Worm (Caenorhabditis elegans) whole organism, early embryonic: ENCODE results near the gene tyr-2.
"Not testable (repeated sequence)": the region's sequence is repeated elsewhere in the genome, so short reads cannot be mapped to it uniquely, and the experiment has no call there.

Source experiments
- B0310.2 ChIP-seq: sonication (generic microtip); optimal IDR thresholded peaks from 2 replicates; lab custom pipeline; 2016; ENCODE audit warnings: mild to moderate bottlenecking, missing genetic modification characterization, missing compliant biosample characterization
- F13C5.2 ChIP-seq: sonication (generic microtip); optimal IDR thresholded peaks from 2 replicates; lab custom pipeline; 2017; ENCODE audit warnings: mild to moderate bottlenecking, missing genetic modification characterization, inconsistent platforms, missing compliant biosample characterization
- aly-1 ChIP-seq: sonication (generic microtip); optimal IDR thresholded peaks from 2 replicates; lab custom pipeline; 2016; ENCODE audit warnings: missing genetic modification characterization, missing compliant biosample characterization
- ama-1 ChIP-seq: fragments of 150-350 bp; optimal IDR thresholded peaks from 2 replicates; lab custom pipeline; 2014
- ceh-13 ChIP-seq: fragments of 200-800 bp; sonication (Bioruptor generic); optimal IDR thresholded peaks from 2 replicates; lab custom pipeline; 2018; ENCODE audit warnings: mild to moderate bottlenecking, missing genetic modification characterization, missing compliant biosample characterization
- ceh-36 ChIP-seq: sonication (generic microtip); optimal IDR thresholded peaks from 2 replicates; lab custom pipeline; 2016; ENCODE audit warnings: missing genetic modification characterization, inconsistent platforms, missing compliant biosample characterization
- ets-7 ChIP-seq: sonication (generic microtip); optimal IDR thresholded peaks from 2 replicates; lab custom pipeline; 2016; ENCODE audit warnings: missing genotype, missing genetic modification characterization, missing compliant biosample characterization
- flt-1 ChIP-seq: fragments of 200-800 bp; sonication (Bioruptor generic); IDR thresholded peaks from 2 replicates; pipeline ENCODE4 v1.3.6; 2022; ENCODE audit warnings: missing genetic modification characterization, missing compliant biosample characterization
- hmbx-1 ChIP-seq: sonication (generic microtip); optimal IDR thresholded peaks from 2 replicates; lab custom pipeline; 2016; ENCODE audit warnings: mild to moderate bottlenecking, missing genetic modification characterization, missing compliant biosample characterization
- hmg-4 ChIP-seq: fragments of 200-800 bp; sonication (Bioruptor generic); optimal IDR thresholded peaks from 2 replicates; lab custom pipeline; 2018; ENCODE audit warnings: mild to moderate bottlenecking, missing genetic modification characterization, missing compliant biosample characterization
- hnd-1 ChIP-seq: sonication (generic microtip); optimal IDR thresholded peaks from 2 replicates; lab custom pipeline; 2016; ENCODE audit warnings: missing genetic modification characterization, missing compliant biosample characterization
- pes-1 ChIP-seq: fragments of 200-800 bp; sonication (Bioruptor generic); IDR thresholded peaks from 2 replicates; pipeline ENCODE4 v1.3.6; 2022; ENCODE audit warnings: missing genetic modification reagents, missing genetic modification characterization, missing compliant biosample characterization
- scrt-1 ChIP-seq: fragments of 200-800 bp; sonication (Bioruptor generic); IDR thresholded peaks from 2 replicates; pipeline ENCODE4 v1.3.6; 2022; ENCODE audit warnings: missing genetic modification characterization, missing compliant biosample characterization
- sea-1 ChIP-seq: fragments of 200-800 bp; sonication (Bioruptor generic); conservative IDR thresholded peaks from 2 replicates; pipeline ENCODE4 v1.3.6; 2022; ENCODE audit warnings: missing genetic modification characterization, missing compliant biosample characterization
- tbx-11 ChIP-seq: fragments of 200-800 bp; sonication (Bioruptor generic); IDR thresholded peaks from 2 replicates; pipeline ENCODE4 v1.3.6; 2022; ENCODE audit warnings: missing genetic modification characterization, missing compliant biosample characterization
- tbx-37 ChIP-seq: fragments of 200-800 bp; sonication (Bioruptor generic); conservative IDR thresholded peaks from 2 replicates; pipeline ENCODE4 v1.3.6; 2022; ENCODE audit warnings: missing genetic modification reagents, missing genetic modification characterization, missing compliant biosample characterization
- tra-4 ChIP-seq: sonication (generic microtip); optimal IDR thresholded peaks from 2 replicates; lab custom pipeline; 2017; ENCODE audit warnings: missing genetic modification characterization, missing compliant biosample characterization

The tyr-2 gene

DNA sequence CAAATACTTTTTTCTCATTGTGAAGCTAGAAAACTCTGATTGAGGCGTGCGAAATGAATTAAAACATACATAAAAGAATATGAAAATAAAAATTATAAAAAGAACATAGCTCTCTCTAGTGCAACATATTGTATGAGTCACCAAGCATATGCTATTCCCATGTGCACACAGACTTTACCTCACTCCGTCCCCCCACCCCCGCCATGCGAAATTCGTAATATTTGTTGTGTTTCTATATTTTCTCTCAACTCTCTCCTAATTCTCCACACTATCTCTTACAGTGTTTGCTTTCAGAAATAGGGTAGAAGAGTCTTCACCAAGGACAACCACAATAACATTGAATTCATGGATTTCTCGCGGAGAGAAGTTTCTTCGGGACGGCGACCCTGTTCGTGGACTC, 11.4 kb upstream of the tyr-2 start:
- TF ChIP-seq ets-7 (tag; lab: Kevin White, UChicago) (no peak), ceh-36 (tag; lab: Kevin White, UChicago) (no peak), aly-1 (tag; lab: Kevin White, UChicago) (no peak), tra-4 (tag; lab: Kevin White, UChicago) (no peak), ama-1 (no peak)

DNA sequence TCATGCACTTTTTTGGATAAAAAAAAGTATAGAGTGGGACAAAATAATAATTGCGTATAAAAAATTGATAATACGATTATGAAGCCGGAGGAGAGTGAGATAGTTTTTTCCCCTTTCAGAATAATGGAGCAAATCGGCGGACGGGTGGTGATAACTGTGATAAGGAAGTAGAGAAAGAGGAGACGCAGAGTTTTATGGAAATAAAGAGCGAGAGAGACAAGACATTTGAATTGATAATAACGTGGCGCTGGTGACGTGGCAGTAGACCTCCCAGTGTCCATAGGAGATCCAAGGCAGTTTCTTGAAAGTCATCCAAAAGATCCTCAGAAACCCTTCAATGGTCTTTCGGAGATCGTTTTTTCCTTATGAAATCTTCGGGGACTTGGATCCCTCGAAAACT, 10.2 kb upstream of the tyr-2 start:
- TF ChIP-seq ceh-36 (tag; lab: Kevin White, UChicago): no peak

DNA sequence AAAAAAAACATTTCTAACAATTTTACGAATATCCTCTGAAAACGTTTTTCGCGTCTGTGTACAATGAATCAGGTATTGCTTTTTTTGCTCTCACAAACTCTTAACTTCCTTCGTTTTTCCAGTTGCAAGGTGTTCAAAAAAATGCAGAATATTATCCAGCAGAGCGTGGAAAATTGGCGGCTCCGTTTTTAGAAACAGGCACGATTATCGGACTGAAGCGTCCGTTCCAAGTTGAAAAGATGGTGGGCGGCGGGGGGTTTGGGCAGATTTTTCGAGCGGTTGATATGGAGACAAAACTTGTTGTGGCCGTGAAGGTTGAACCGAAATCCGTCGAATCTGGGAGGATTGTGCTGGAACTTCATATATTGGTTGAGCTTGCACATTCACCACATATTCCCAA, 9.0 kb upstream of the tyr-2 start, which contains the start of gene W06F12.3:
Gene W06F12.3 (plus strand): TSS at position 23 of the 400 bp plus-strand sequence.
- TF ChIP-seq hnd-1 (tag; lab: Kevin White, UChicago) (no peak), sea-1 (GFP tag; lab: Robert Waterston, UW) (no peak), ama-1 (no peak), ceh-36 (tag; lab: Kevin White, UChicago) (no peak), tbx-11 (no peak), B0310.2 (tag; lab: Kevin White, UChicago) (no peak), pes-1 (GFP tag; lab: Robert Waterston, UW) (no peak), ets-7 (tag; lab: Kevin White, UChicago) (no peak), tbx-37 (GFP tag; lab: Robert Waterston, UW) (no peak), hmbx-1 (tag; lab: Kevin White, UChicago) (no peak)

DNA sequence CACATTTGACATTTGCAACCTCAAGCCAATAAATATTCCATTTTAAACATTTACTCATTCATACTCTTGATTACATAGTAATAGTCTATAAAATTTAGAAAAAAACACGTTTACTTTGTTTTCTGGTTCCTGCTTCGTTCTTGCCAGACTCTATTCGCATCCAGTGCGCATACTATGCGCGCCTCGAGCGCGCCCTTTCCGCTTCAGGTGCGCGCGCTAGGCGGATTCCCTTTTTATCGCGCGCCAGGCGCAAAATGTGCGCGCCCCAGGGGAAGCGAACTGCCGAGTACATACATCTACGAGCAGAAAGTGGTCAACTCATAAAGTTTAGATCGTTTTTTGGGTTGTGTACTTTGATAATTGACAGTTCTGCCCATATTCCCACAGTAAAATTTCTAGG, 2.6 kb upstream of the tyr-2 start:
- TF ChIP-seq sea-1 (GFP tag; lab: Robert Waterston, UW): no peak
- TF ChIP-seq ceh-36 (tag; lab: Kevin White, UChicago): no peak
- TF ChIP-seq tbx-37 (GFP tag; lab: Robert Waterston, UW): no peak
- TF ChIP-seq scrt-1: no peak
- no peak for TF ChIP-seq hmg-4 (GFP tag; lab: Kevin White, UChicago)
- no peak for TF ChIP-seq hmbx-1 (tag; lab: Kevin White, UChicago)

DNA sequence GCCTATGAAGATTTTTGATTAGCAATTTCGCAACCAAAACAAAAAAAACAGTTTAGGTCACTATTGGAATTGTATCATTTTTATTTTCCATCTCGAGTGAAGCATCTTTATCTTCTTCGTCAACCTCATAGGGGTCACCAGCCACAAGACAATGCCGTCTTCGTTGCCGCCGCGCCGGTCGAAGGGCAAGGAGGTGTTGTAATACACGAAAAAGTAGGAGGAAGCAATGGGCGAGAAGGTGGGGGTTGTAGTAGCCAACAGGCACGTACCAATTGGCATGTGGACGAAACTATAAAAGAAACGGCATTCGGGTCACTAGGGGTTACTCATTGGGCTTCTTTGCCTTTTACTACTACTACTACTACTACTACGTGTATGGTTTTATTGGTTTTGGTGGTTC, 2.0 kb upstream of the tyr-2 start:
- TF ChIP-seq ets-7 (tag; lab: Kevin White, UChicago) (no peak), scrt-1 (no peak), aly-1 (tag; lab: Kevin White, UChicago) (no peak), tbx-37 (GFP tag; lab: Robert Waterston, UW) (no peak), pes-1 (GFP tag; lab: Robert Waterston, UW) (no peak), ama-1 (no peak), hmbx-1 (tag; lab: Kevin White, UChicago) (no peak), flt-1 (no peak), ceh-13 (GFP tag; lab: Kevin White, UChicago) (no peak), hmg-4 (GFP tag; lab: Kevin White, UChicago) (no peak), F13C5.2 (no peak), sea-1 (GFP tag; lab: Robert Waterston, UW) (no peak), tbx-11 (no peak), B0310.2 (tag; lab: Kevin White, UChicago) (no peak), hnd-1 (tag; lab: Kevin White, UChicago) (no peak), ceh-36 (tag; lab: Kevin White, UChicago) (no peak), tra-4 (tag; lab: Kevin White, UChicago) (no peak)

DNA sequence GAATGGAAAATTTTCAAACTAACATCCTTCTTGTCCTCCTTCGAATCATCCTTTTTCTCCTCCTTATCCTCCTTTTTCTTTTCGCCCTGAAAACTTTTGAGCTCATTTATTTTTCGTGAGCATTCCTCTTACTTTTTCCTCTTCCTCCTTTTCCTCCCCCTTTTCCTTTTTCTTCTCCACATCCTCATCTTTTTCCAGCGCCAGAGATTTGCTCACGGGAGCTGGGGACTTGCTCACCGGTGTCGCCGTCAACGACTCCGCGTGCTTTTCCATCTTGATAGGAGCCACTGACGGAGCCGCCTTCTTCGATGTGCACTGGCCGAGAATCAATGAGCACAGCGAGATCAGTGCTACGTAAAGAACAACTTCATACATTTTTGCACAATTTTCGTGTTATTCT, 4.3 kb downstream of the tyr-2 start, which contains the start of gene K08E3.2:
Gene K08E3.2 (minus strand): TSS at position 375 of the 400 bp plus-strand sequence.
- TF ChIP-seq tbx-11 (no peak), hmbx-1 (tag; lab: Kevin White, UChicago) (no peak), sea-1 (GFP tag; lab: Robert Waterston, UW) (no peak), ama-1 (no peak), ceh-13 (GFP tag; lab: Kevin White, UChicago) (no peak), flt-1 (no peak), B0310.2 (tag; lab: Kevin White, UChicago) (no peak), hnd-1 (tag; lab: Kevin White, UChicago) (no peak), scrt-1 (no peak), tra-4 (tag; lab: Kevin White, UChicago) (no peak), aly-1 (tag; lab: Kevin White, UChicago) (no peak), tbx-37 (GFP tag; lab: Robert Waterston, UW) (no peak), F13C5.2 (no peak), pes-1 (GFP tag; lab: Robert Waterston, UW) (no peak), hmg-4 (GFP tag; lab: Kevin White, UChicago) (no peak)

DNA sequence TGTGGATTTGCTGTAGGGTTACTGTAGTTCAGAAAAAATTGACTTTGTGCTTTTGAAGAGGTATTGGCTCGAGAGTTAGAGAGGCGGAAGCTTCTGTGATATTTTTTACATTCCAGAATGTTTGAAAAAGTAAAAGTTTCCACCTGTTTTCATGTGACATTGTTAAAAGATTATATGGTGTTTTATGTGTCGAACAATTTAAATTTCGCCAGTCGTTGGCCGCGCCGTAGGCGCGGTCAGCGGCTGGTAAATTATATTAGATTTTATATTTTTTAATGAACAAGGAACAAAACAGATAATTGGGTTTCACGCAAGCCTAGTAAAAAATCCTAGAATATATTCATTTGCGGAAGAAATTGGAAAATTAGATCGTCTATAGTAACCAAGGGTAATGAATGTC, 7.1 kb downstream of the tyr-2 start, which contains the start of gene mlc-7:
Gene mlc-7 (plus strand): TSS at position 301 of the 400 bp plus-strand sequence.
- not testable (repeated sequence) for TF ChIP-seq tra-4 (tag; lab: Kevin White, UChicago); sea-1 (GFP tag; lab: Robert Waterston, UW); hmbx-1 (tag; lab: Kevin White, UChicago)

DNA sequence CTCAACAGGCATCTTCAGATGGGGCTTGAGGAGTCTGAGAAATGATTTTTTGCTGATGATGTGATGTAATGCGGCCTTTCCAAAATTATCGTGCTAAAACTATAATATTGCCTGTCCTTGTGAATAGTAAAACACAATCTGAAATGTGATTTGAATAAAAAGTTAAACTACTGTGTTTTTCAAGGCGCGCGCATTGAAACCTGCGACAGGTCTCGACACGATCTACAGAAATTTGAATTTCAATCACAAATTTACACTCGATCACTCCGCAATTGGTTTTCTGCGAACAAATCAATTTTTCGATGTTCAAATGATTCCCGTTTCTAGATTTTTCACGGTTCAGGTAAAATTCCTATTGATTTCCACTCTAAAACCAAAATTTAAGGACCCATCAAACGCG, 11.7 kb downstream of the tyr-2 start, which contains the start of gene toca-2:
Gene toca-2 (plus strand): TSS at position 208 of the 400 bp plus-strand sequence.
- no peak for TF ChIP-seq scrt-1
- TF ChIP-seq F13C5.2: no peak
- no peak for TF ChIP-seq pes-1 (GFP tag; lab: Robert Waterston, UW)
- TF ChIP-seq ceh-36 (tag; lab: Kevin White, UChicago): no peak

DNA sequence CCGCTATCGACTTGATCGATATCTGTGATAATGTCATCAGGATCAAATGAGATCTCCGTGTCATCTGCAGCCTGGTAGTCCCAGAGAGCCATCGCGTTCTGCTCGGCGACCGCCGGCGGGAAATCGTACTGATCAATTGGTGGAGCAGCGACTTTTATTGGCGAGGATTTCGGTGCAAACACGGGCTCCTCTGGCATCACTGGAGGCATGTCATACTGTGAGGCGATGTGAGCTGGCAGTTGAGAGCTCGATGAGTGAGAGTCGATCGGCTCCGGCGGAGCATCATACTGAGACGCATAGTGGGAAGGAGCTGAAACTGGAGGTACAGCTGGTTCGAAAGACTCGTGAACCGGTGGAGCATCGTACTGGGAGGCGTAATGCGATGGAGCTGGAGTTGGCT, 15.7 kb downstream of the tyr-2 start:
- TF ChIP-seq ceh-36 (tag; lab: Kevin White, UChicago) (no peak), tra-4 (tag; lab: Kevin White, UChicago) (no peak), ceh-13 (GFP tag; lab: Kevin White, UChicago) (no peak), scrt-1 (no peak), sea-1 (GFP tag; lab: Robert Waterston, UW) (no peak), ama-1 (no peak), tbx-11 (no peak), aly-1 (tag; lab: Kevin White, UChicago) (no peak), flt-1 (no peak), ets-7 (tag; lab: Kevin White, UChicago) (no peak), hmg-4 (GFP tag; lab: Kevin White, UChicago) (no peak), hnd-1 (tag; lab: Kevin White, UChicago) (no peak), tbx-37 (GFP tag; lab: Robert Waterston, UW) (no peak)
